Fruit fly (Drosophila melanogaster) whole organism, prepupa: ENCODE results near the gene Crtc.

Experiments used
- CG10669 ChIP-seq: fragments of 200-800 bp; sonication (Bioruptor generic); optimal IDR thresholded peaks from 3 replicates; lab custom pipeline; 2018; ENCODE audit warnings: missing biosample characterization, mild to moderate bottlenecking, missing genetic modification characterization, moderate library complexity
- Ets21C ChIP-seq: fragments of 200-800 bp; sonication (Bioruptor generic); optimal IDR thresholded peaks from 3 replicates; lab custom pipeline; 2016; ENCODE audit warnings: missing biosample characterization, missing genetic modification characterization
- achi ChIP-seq: fragments of 200-800 bp; sonication (Bioruptor generic); optimal IDR thresholded peaks from 3 replicates; lab custom pipeline; 2016; ENCODE audit warnings: missing biosample characterization, missing genetic modification characterization

DNA sequence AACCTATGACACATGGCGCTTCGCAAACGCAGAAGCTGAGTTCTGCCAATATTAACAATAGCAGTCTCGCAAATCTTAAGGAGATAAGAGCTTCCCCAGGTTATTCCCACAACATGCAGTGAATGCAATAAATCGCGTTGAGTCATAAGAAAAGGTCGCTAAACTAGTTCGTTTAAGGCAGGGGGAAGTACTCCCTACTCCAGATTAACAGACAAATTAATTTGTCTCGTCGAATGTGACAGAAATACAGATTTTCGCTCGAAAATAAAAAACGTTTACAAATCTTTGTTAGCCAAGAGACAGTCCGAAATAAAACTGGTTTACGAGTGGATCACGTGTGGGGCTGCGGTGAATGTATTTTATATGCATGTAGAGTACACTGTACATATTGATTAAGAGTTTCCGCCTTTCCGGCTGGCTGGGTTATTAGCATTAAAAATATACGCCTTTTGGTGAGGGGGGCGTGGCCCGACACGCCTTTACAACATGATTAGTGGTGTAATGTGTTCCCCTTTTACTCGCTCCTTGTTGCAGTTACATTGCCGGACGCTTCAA, 43.4 kb downstream of the Crtc start:
- TF ChIP-seq achi (GFP tag; lab: Kevin White, UChicago), result no peak
- no peak for TF ChIP-seq CG10669 (GFP tag; lab: Kevin White, UChicago)
- TF ChIP-seq Ets21C (GFP tag; lab: Kevin White, UChicago), result no peak
